Worm (Caenorhabditis elegans): ENCODE data around the gene gpr-2.

DNA sequence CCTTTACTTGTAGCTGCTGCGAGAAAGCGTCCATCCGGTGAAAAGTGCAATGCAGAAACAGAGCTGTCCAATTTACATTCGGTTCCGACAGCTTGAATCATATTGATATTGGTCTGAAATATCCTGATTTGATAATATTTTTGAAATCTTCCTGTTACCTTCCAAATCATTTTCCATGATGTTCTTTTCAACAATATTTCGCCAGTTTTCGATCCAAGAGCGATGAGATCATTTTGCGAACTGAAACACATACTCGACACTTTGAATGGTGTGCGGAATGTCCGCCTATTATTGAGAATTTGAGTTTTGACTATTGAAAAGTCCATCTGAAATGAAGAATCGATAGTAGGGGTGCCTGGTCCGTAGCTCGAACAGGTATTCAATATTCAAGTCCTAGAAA, 48.2 kb upstream of the gpr-2 start, which contains the start of gene emb-30:
- TF ChIP-seq tbx-7 (tag; optimal IDR thresholded peaks at IDR 0.05), result no peak
- no peak for TF ChIP-seq ets-4 (tag; optimal IDR thresholded peaks at IDR 0.05)
- no peak for TF ChIP-seq pat-9 (tag; optimal IDR thresholded peaks at IDR 0.05)
- TF ChIP-seq pha-4 (tag; optimal IDR thresholded peaks at IDR 0.05), result no peak
- no peak for TF ChIP-seq eyg-1 (tag; optimal IDR thresholded peaks at IDR 0.05)
